Worm (Caenorhabditis elegans) whole organism, L2 larva: ENCODE measurements around the gene F01D5.7.
A peak's percentile ranks its signal among the peaks of the same experiment; 100 is the strongest.

Experiments
- ZK546.5 ChIP-seq: sonication (generic microtip); optimal IDR thresholded peaks from 2 replicates; lab custom pipeline; 2017; ENCODE audit warnings: missing biosample characterization, missing genetic modification characterization
- ama-1 ChIP-seq: fragments of 150-350 bp; optimal IDR thresholded peaks from 2 replicates; lab custom pipeline; 2018; ENCODE audit warnings: inconsistent platforms
- dmd-4 ChIP-seq: sonication (generic microtip); optimal IDR thresholded peaks from 2 replicates; lab custom pipeline; 2017; ENCODE audit warnings: missing biosample characterization, missing genetic modification characterization
- elt-3 ChIP-seq: sonication (generic microtip); optimal IDR thresholded peaks from 2 replicates; lab custom pipeline; 2017; ENCODE audit warnings: missing biosample characterization, missing genetic modification characterization
- mdl-1 ChIP-seq, 2 experiments: fragments of 150-350 bp in 1 of 2; sonication (generic microtip) in 1 of 2; optimal IDR thresholded peaks; 2 replicates each; lab custom pipeline; 2017; ENCODE audit warnings: missing biosample characterization in 2 of 2, missing genetic modification characterization in 2 of 2
- nhr-12 ChIP-seq: fragments of 150-350 bp; optimal IDR thresholded peaks from 2 replicates; lab custom pipeline; 2014; ENCODE audit warnings: missing biosample characterization, missing genetic modification characterization
- snpc-4 ChIP-seq: fragments of 150-350 bp; optimal IDR thresholded peaks from 2 replicates; lab custom pipeline; 2014; ENCODE audit warnings: missing biosample characterization, missing genetic modification characterization
- unc-39 ChIP-seq: fragments of 150-350 bp; optimal IDR thresholded peaks from 2 replicates; lab custom pipeline; 2014; ENCODE audit warnings: missing biosample characterization, missing genetic modification characterization

ce11 chrII:14051474-14051934 lies 43.0 kb downstream of the F01D5.7 start:
- TF ChIP-seq nhr-12 (tag; lab: Kevin White, UChicago) (no peak), mdl-1 (tag; optimal IDR thresholded peaks at IDR 0.05; lab: Kevin White, UChicago) (no peak), elt-3 (tag; lab: Kevin White, UChicago) (no peak), unc-39 (tag; lab: Kevin White, UChicago) (no peak), ZK546.5 (no peak), ama-1 (no peak), snpc-4 (peak; percentile 35), dmd-4 (tag; lab: Kevin White, UChicago) (no peak)
